Fruit fly (Drosophila melanogaster) whole organism, prepupa: Measurements from ENCODE around the gene ppk28.
A peak's percentile ranks its signal among the peaks of the same experiment; 100 is the strongest.

ENCODE experiments used
- Blimp-1 ChIP-seq: fragments of 200-800 bp; sonication (Bioruptor generic); optimal IDR thresholded peaks from 3 replicates; lab custom pipeline; 2017; ENCODE audit warnings: missing biosample characterization, missing genetic modification characterization, mild to moderate bottlenecking, moderate library complexity, missing genetic modification reagents
- CG10631 ChIP-seq: fragments of 200-800 bp; sonication (Bioruptor generic); optimal IDR thresholded peaks from 2 replicates; lab custom pipeline; 2016; ENCODE audit warnings: missing biosample characterization, missing genetic modification characterization
- CG10669 ChIP-seq: fragments of 200-800 bp; sonication (Bioruptor generic); optimal IDR thresholded peaks from 3 replicates; lab custom pipeline; 2018; ENCODE audit warnings: missing biosample characterization, mild to moderate bottlenecking, missing genetic modification characterization, moderate library complexity
- CG11294 ChIP-seq: fragments of 200-800 bp; sonication (Bioruptor generic); IDR thresholded peaks from 2 replicates; pipeline ENCODE4 v1.3.6; 2022; ENCODE audit warnings: missing biosample characterization, missing genetic modification characterization
- CG11762 ChIP-seq: fragments of 200-800 bp; sonication (Bioruptor generic); optimal IDR thresholded peaks from 3 replicates; lab custom pipeline; 2016; ENCODE audit warnings: missing biosample characterization, missing genetic modification characterization; ENCODE audit not compliant: insufficient read depth
- CG1621 ChIP-seq: fragments of 200-800 bp; sonication (Bioruptor generic); optimal IDR thresholded peaks from 3 replicates; lab custom pipeline; 2018; ENCODE audit warnings: missing biosample characterization, mild to moderate bottlenecking, missing genetic modification characterization
- CG16779 ChIP-seq: fragments of 200-800 bp; sonication (Bioruptor generic); optimal IDR thresholded peaks from 3 replicates; lab custom pipeline; 2017; ENCODE audit warnings: missing biosample characterization, mild to moderate bottlenecking, missing genetic modification characterization
- CG3032 ChIP-seq: fragments of 200-800 bp; optimal IDR thresholded peaks from 2 replicates; lab custom pipeline; 2019; ENCODE audit warnings: missing biosample characterization, mild to moderate bottlenecking, missing genetic modification characterization, moderate library complexity
- CG31627 ChIP-seq: fragments of 200-800 bp; sonication (Bioruptor generic); optimal IDR thresholded peaks from 3 replicates; lab custom pipeline; 2016; ENCODE audit warnings: missing biosample characterization, missing genetic modification characterization
- CG32006 ChIP-seq: fragments of 200-800 bp; sonication (Bioruptor generic); optimal IDR thresholded peaks from 3 replicates; lab custom pipeline; 2017; ENCODE audit warnings: missing biosample characterization, mild to moderate bottlenecking, missing genetic modification characterization
- CG34406 ChIP-seq: fragments of 200-800 bp; sonication (Bioruptor generic); optimal IDR thresholded peaks from 3 replicates; lab custom pipeline; 2016; ENCODE audit warnings: missing biosample characterization, missing genetic modification characterization
- CG3919 ChIP-seq: fragments of 200-800 bp; sonication (Bioruptor generic); optimal IDR thresholded peaks from 3 replicates; lab custom pipeline; 2016; ENCODE audit warnings: missing biosample characterization, missing genetic modification characterization
- CG4318 ChIP-seq: fragments of 200-800 bp; sonication (Bioruptor generic); optimal IDR thresholded peaks from 3 replicates; lab custom pipeline; 2017; ENCODE audit warnings: missing biosample characterization, mild to moderate bottlenecking, missing genetic modification characterization
- CG6276 ChIP-seq: fragments of 200-800 bp; sonication (Bioruptor generic); optimal IDR thresholded peaks from 2 replicates; lab custom pipeline; 2017; ENCODE audit warnings: missing biosample characterization, mild to moderate bottlenecking, missing genetic modification characterization
- CG6792 ChIP-seq: fragments of 200-800 bp; sonication (Bioruptor generic); optimal IDR thresholded peaks from 3 replicates; lab custom pipeline; 2016; ENCODE audit warnings: missing biosample characterization, missing genetic modification characterization
- CG6854 ChIP-seq: fragments of 200-800 bp; sonication (Bioruptor generic); optimal IDR thresholded peaks from 2 replicates; lab custom pipeline; 2017; ENCODE audit warnings: missing biosample characterization, mild to moderate bottlenecking, missing genetic modification characterization
- CG7368 ChIP-seq: fragments of 200-800 bp; sonication (Bioruptor generic); optimal IDR thresholded peaks from 3 replicates; lab custom pipeline; 2016; ENCODE audit warnings: missing biosample characterization, missing genetic modification characterization
- CG8119 ChIP-seq: fragments of 200-800 bp; sonication (Bioruptor generic); IDR thresholded peaks from 3 replicates; pipeline ENCODE4 v1.3.6; 2022; ENCODE audit warnings: missing biosample characterization, missing genetic modification characterization
- CG8319 ChIP-seq: fragments of 200-800 bp; sonication (Bioruptor generic); optimal IDR thresholded peaks from 3 replicates; lab custom pipeline; 2016; ENCODE audit warnings: missing biosample characterization, missing genetic modification characterization
- CG8632 ChIP-seq: fragments of 200-800 bp; sonication (Bioruptor generic); optimal IDR thresholded peaks from 3 replicates; lab custom pipeline; 2016; ENCODE audit warnings: missing biosample characterization, missing genetic modification characterization
- CG9139 ChIP-seq: fragments of 200-800 bp; sonication (Bioruptor generic); optimal IDR thresholded peaks from 3 replicates; lab custom pipeline; 2017; ENCODE audit warnings: missing biosample characterization, mild to moderate bottlenecking, missing genetic modification characterization
- Eip78C ChIP-seq: fragments of 200-800 bp; sonication (Bioruptor generic); peaks from one replicate; lab custom pipeline; 2016; ENCODE audit warnings: missing biosample characterization, missing genetic modification characterization
- Eip93F ChIP-seq: fragments of 200-800 bp; sonication (Bioruptor generic); optimal IDR thresholded peaks from 2 replicates; lab custom pipeline; 2016; ENCODE audit warnings: missing biosample characterization, mild to moderate bottlenecking, missing genetic modification characterization
- Ets21C ChIP-seq: fragments of 200-800 bp; sonication (Bioruptor generic); optimal IDR thresholded peaks from 3 replicates; lab custom pipeline; 2016; ENCODE audit warnings: missing biosample characterization, missing genetic modification characterization
- Ets96B ChIP-seq: fragments of 200-800 bp; optimal IDR thresholded peaks from 2 replicates; lab custom pipeline; 2019; ENCODE audit warnings: missing biosample characterization, mild to moderate bottlenecking, missing genetic modification characterization, moderate library complexity
- Gug ChIP-seq: fragments of 200-800 bp; sonication (Bioruptor generic); IDR thresholded peaks from 2 replicates; pipeline ENCODE4 v1.3.6; 2022; ENCODE audit warnings: missing biosample characterization, missing genetic modification characterization
- Hr38 ChIP-seq: sonication (Bioruptor generic); optimal IDR thresholded peaks from 2 replicates; lab custom pipeline; 2016; ENCODE audit warnings: missing biosample characterization, missing genetic modification characterization
- Hr39 ChIP-seq: fragments of 200-800 bp; sonication (Bioruptor generic); optimal IDR thresholded peaks from 2 replicates; lab custom pipeline; 2016; ENCODE audit warnings: missing biosample characterization, missing genetic modification characterization
- Hr4 ChIP-seq: fragments of 200-800 bp; sonication (Bioruptor generic); optimal IDR thresholded peaks from 3 replicates; lab custom pipeline; 2016; ENCODE audit warnings: missing biosample characterization, missing genetic modification characterization
- Lpt ChIP-seq: fragments of 200-800 bp; sonication (Bioruptor generic); optimal IDR thresholded peaks from 3 replicates; lab custom pipeline; 2016; ENCODE audit warnings: missing biosample characterization, missing genetic modification characterization
- Met ChIP-seq: fragments of 200-800 bp; sonication (Bioruptor generic); optimal IDR thresholded peaks from 3 replicates; lab custom pipeline; 2016; ENCODE audit warnings: missing biosample characterization, missing genetic modification characterization
- OdsH ChIP-seq: fragments of 200-800 bp; sonication (Bioruptor generic); optimal IDR thresholded peaks from 3 replicates; lab custom pipeline; 2016; ENCODE audit warnings: missing biosample characterization, missing genetic modification characterization
- Sox102F ChIP-seq: fragments of 200-800 bp; sonication (Bioruptor generic); optimal IDR thresholded peaks from 2 replicates; lab custom pipeline; 2016; ENCODE audit warnings: missing biosample characterization, mild to moderate bottlenecking, missing genetic modification characterization
- Sox14 ChIP-seq: fragments of 200-800 bp; sonication (Bioruptor generic); optimal IDR thresholded peaks from 3 replicates; lab custom pipeline; 2016; ENCODE audit warnings: missing biosample characterization, missing genetic modification characterization
- achi ChIP-seq: fragments of 200-800 bp; sonication (Bioruptor generic); optimal IDR thresholded peaks from 3 replicates; lab custom pipeline; 2016; ENCODE audit warnings: missing biosample characterization, missing genetic modification characterization
- acj6 ChIP-seq: fragments of 200-800 bp; sonication (Bioruptor generic); optimal IDR thresholded peaks from 3 replicates; lab custom pipeline; 2016; ENCODE audit warnings: missing biosample characterization, missing genetic modification characterization
- cyc ChIP-seq: fragments of 200-800 bp; sonication (Bioruptor generic); optimal IDR thresholded peaks from 3 replicates; lab custom pipeline; 2016; ENCODE audit warnings: missing biosample characterization, missing genetic modification characterization
- dac ChIP-seq: fragments of 200-800 bp; sonication (Bioruptor generic); optimal IDR thresholded peaks from 2 replicates; lab custom pipeline; 2017; ENCODE audit warnings: missing biosample characterization, mild to moderate bottlenecking, missing genetic modification characterization
- dsx ChIP-seq: fragments of 200-800 bp; optimal IDR thresholded peaks from 3 replicates; lab custom pipeline; 2019; ENCODE audit warnings: missing biosample characterization, mild to moderate bottlenecking, missing genetic modification characterization, moderate library complexity; ENCODE audit not compliant: poor library complexity, severe bottlenecking
- eg ChIP-seq: fragments of 200-800 bp; sonication (Bioruptor generic); IDR thresholded peaks from 3 replicates; pipeline ENCODE4 v1.3.6; 2022; ENCODE audit warnings: missing biosample characterization, missing genetic modification characterization
- esn ChIP-seq: fragments of 200-800 bp; sonication (Bioruptor generic); optimal IDR thresholded peaks from 2 replicates; lab custom pipeline; 2016; ENCODE audit warnings: missing biosample characterization, mild to moderate bottlenecking, missing genetic modification characterization, moderate library complexity
- fd59A ChIP-seq: fragments of 200-800 bp; sonication (Bioruptor generic); optimal IDR thresholded peaks from 2 replicates; lab custom pipeline; 2017; ENCODE audit warnings: missing biosample characterization, mild to moderate bottlenecking, missing genetic modification characterization, missing genetic modification reagents
- fd85E ChIP-seq: fragments of 200-800 bp; sonication (Bioruptor generic); optimal IDR thresholded peaks from 3 replicates; lab custom pipeline; 2016; ENCODE audit warnings: missing biosample characterization, missing genetic modification characterization
- fkh ChIP-seq: fragments of 200-800 bp; sonication (Bioruptor generic); optimal IDR thresholded peaks from 3 replicates; lab custom pipeline; 2017; ENCODE audit warnings: missing biosample characterization, mild to moderate bottlenecking, missing genetic modification characterization, moderate library complexity
- lz ChIP-seq: fragments of 200-800 bp; sonication (Bioruptor generic); optimal IDR thresholded peaks from 3 replicates; lab custom pipeline; 2016; ENCODE audit warnings: missing biosample characterization, missing genetic modification characterization
- pdm3 ChIP-seq: fragments of 200-800 bp; sonication (Bioruptor generic); optimal IDR thresholded peaks from 3 replicates; lab custom pipeline; 2016; ENCODE audit warnings: missing biosample characterization, missing genetic modification characterization
- salr ChIP-seq, 2 experiments: fragments of 200-800 bp; sonication (Bioruptor generic); optimal IDR thresholded peaks; 3 replicates each; lab custom pipeline; 2016 to 2018; ENCODE audit warnings: missing biosample characterization in 2 of 2, missing genetic modification characterization in 2 of 2, mild to moderate bottlenecking in 1 of 2
- spab ChIP-seq: fragments of 200-800 bp; sonication (Bioruptor generic); optimal IDR thresholded peaks from 2 replicates; lab custom pipeline; 2017; ENCODE audit warnings: missing biosample characterization, mild to moderate bottlenecking, missing genetic modification characterization, missing genetic modification reagents
- svp ChIP-seq: fragments of 200-800 bp; sonication (Bioruptor generic); peaks from one replicate; lab custom pipeline; 2016; ENCODE audit warnings: missing biosample characterization, missing genetic modification characterization
- topi ChIP-seq: fragments of 200-800 bp; sonication (Bioruptor generic); optimal IDR thresholded peaks from 3 replicates; lab custom pipeline; 2016; ENCODE audit warnings: missing biosample characterization, missing genetic modification characterization
- vri ChIP-seq: fragments of 200-800 bp; sonication (Bioruptor generic); optimal IDR thresholded peaks from 3 replicates; lab custom pipeline; 2016; ENCODE audit warnings: missing biosample characterization, mild to moderate bottlenecking, missing genetic modification characterization

The ppk28 gene

DNA sequence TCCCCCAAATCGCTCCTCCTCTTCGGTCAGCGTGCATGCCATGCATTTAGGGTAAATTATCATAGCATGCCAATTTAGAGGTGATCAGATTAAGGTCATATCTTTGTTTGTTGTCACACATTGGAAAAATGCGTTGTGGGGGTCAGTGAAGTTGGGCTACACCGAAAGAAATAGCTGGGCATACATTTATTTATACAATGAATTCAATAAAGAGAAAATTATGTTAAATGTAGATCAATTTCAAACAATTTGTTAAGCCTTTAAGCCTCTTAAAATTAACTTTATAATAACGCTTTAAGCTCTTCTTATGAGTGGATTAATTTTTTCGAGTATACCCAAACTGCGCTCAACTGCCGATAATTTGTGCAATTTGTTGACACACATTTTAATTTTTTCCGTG is 8.5 kb downstream of the ppk28 start (continued):
- peak; percentile 14 for TF ChIP-seq CG10669 (GFP tag; lab: Kevin White, UChicago)
- TF ChIP-seq, all 60 proteins: peak for 18

DNA sequence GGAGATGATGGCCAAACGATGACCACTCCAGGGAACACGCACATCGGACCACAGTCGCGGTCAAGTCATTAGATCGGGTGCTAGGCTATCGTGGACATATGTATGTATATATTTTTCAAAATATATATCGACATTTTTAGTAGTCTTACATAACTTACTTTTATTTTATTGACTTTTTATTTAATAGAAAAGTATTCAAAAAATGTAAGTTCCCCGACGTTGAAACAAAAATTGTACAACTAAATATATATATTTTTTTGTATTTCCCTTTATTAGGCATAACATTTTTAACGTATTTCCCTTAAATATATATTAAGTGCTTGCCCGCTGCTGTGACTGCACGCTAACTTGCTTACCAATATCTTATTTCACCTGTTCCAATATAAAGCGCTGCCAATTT is 9.3 kb downstream of the ppk28 start:
- TF ChIP-seq CG16779 (tag; lab: Kevin White, UChicago) (no peak), salr (GFP tag; optimal IDR thresholded peaks at IDR 0.05; lab: Kevin White, UChicago) (peak in 1 of 2 experiments; percentile 27), CG4318 (GFP tag; lab: Kevin White, UChicago) (peak; percentile 26), eg (GFP tag; lab: Robert Waterston, UW) (peak; percentile 68; the same call in 2 of the 3 replicates), Eip93F (GFP tag; lab: Kevin White, UChicago) (no peak), CG7368 (no peak), svp (GFP tag; lab: Kevin White, UChicago) (peak; percentile 73), achi (GFP tag; lab: Kevin White, UChicago) (peak; percentile 25), CG8119 (GFP tag; lab: Robert Waterston, UW) (peak; percentile 72), CG34406 (peak; percentile 1), dac (GFP tag; lab: Kevin White, UChicago) (no peak), Ets96B (tag; lab: Kevin White, UChicago) (peak; percentile 22), Hr39 (GFP tag; lab: Kevin White, UChicago) (no peak), topi (GFP tag; lab: Kevin White, UChicago) (peak; percentile 9), CG11762 (GFP tag; lab: Kevin White, UChicago) (no peak), CG6792 (GFP tag; lab: Kevin White, UChicago) (no peak), esn (GFP tag; lab: Kevin White, UChicago) (no peak), fd59A (GFP tag; lab: Kevin White, UChicago) (no peak), CG10631 (GFP tag; lab: Kevin White, UChicago) (peak; percentile 6), Met (peak; percentile 10), vri (GFP tag; lab: Kevin White, UChicago) (no peak), Sox14 (no peak), CG32006 (GFP tag; lab: Kevin White, UChicago) (peak; percentile 62), dsx (GFP tag; lab: Kevin White, UChicago) (peak; percentile 49), Gug (GFP tag; lab: Robert Waterston, UW) (peak; percentile 55), CG1621 (tag; lab: Kevin White, UChicago) (no peak), pdm3 (peak; percentile 22), cyc (no peak), CG8632 (GFP tag; lab: Kevin White, UChicago) (no peak), Eip78C (GFP tag; lab: Kevin White, UChicago) (peak; percentile 78), CG8319 (GFP tag; lab: Kevin White, UChicago) (no peak), lz (GFP tag; lab: Kevin White, UChicago) (no peak), acj6 (GFP tag; lab: Kevin White, UChicago) (peak; percentile 15), OdsH (GFP tag; lab: Kevin White, UChicago) (peak; percentile 21), CG6276 (GFP tag; lab: Kevin White, UChicago) (peak; percentile 35), fd85E (no peak), CG11294 (GFP tag; lab: Robert Waterston, UW) (no peak), CG6854 (GFP tag; lab: Kevin White, UChicago) (no peak), CG31627 (GFP tag; lab: Kevin White, UChicago) (no peak), spab (GFP tag; lab: Kevin White, UChicago) (peak; percentile 0), Hr38 (GFP tag; lab: Kevin White, UChicago) (no peak), Hr4 (GFP tag; lab: Kevin White, UChicago) (peak; percentile 37), fkh (GFP tag; lab: Kevin White, UChicago) (no peak), Lpt (GFP tag; lab: Kevin White, UChicago) (no peak), Sox102F (no peak), CG9139 (GFP tag; lab: Kevin White, UChicago) (no peak), CG3032 (tag; lab: Kevin White, UChicago) (peak; percentile 43), Ets21C (no peak), Blimp-1 (no peak), CG3919 (GFP tag; lab: Kevin White, UChicago) (peak; percentile 22)
